Worm (Caenorhabditis elegans) whole organism, midembryonic: Measurements from ENCODE around the gene mcm-6.

Experiments used
- cog-1 ChIP-seq: sonication (generic microtip); optimal IDR thresholded peaks from 2 replicates; lab custom pipeline; 2016; ENCODE audit warnings: missing genetic modification characterization, missing compliant biosample characterization
- ref-1 ChIP-seq: fragments of 200-800 bp; sonication (Bioruptor generic); conservative IDR thresholded peaks from 2 replicates; pipeline ENCODE4 v1.3.6; 2022; ENCODE audit warnings: missing genetic modification reagents, missing genetic modification characterization, missing compliant biosample characterization
- tab-1 ChIP-seq: fragments of 200-800 bp; sonication (Bioruptor generic); IDR thresholded peaks from 2 replicates; pipeline ENCODE4 v1.3.6; 2022; ENCODE audit warnings: missing genetic modification characterization, missing compliant biosample characterization
- ztf-29 ChIP-seq: fragments of 200-800 bp; sonication (Bioruptor generic); IDR thresholded peaks from 2 replicates; pipeline ENCODE4 v1.3.6; 2022; ENCODE audit warnings: missing genetic modification reagents, missing genetic modification characterization, missing compliant biosample characterization

DNA sequence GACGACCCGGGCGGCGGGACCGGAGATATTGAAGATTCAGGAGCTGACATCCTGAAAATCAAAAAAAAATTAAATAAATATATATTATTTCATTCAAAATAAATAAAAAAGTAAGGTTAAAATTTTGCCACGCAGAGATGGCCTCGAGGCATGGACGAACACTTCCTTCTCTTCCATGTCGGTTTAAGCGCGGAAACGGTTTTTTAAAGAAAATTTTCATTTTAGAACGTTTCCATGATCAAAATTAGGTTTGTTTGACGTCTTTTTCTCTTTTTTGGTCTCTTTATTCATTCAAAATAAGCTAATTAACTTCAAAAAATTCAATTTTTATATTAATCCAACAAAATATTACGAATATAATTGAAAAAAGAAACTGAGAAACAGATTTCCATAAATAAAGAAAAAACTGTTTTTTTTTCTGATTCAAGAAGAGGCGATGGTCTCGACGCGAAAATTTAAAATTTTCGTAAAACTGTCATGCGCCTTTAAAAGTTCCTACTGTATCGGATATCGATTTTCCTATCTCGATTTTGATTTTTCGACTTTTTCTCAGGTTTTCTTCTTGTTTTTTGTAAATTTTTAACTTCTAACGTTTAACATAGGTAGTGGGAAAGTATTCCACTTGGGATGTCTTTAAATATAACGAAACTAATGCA lies 31.9 kb upstream of the mcm-6 start, which contains the start of gene gcc-2:
- TF ChIP-seq cog-1 (no peak), ztf-29 (no peak), ref-1 (no peak), tab-1 (GFP tag; lab: Robert Waterston, UW) (no peak)
